Fruit fly (Drosophila melanogaster) whole organism, embryonic: ENCODE measurements around the gene CG13313.

ENCODE experiments used
- Aef1 ChIP-seq: fragments of 200-800 bp; sonication (Bioruptor generic); IDR thresholded peaks from 3 replicates; pipeline ENCODE4 v1.3.6; 2022; ENCODE audit warnings: missing biosample characterization, missing genetic modification characterization
- CG1024 ChIP-seq: fragments of 200-800 bp; sonication (Bioruptor generic); IDR thresholded peaks from 2 replicates; pipeline ENCODE4 v1.3.6; 2022; ENCODE audit warnings: missing biosample characterization, missing genetic modification characterization
- CG11085 ChIP-seq: fragments of 200-800 bp; sonication (Bioruptor generic); IDR thresholded peaks from 2 replicates; pipeline ENCODE4 v1.3.6; 2022; ENCODE audit warnings: missing biosample characterization, missing genetic modification characterization
- CG11456 ChIP-seq: fragments of 200-800 bp; sonication (Bioruptor generic); IDR thresholded peaks from 3 replicates; pipeline ENCODE4 v1.3.6; 2022; ENCODE audit warnings: missing biosample characterization, missing genetic modification characterization
- CG12155 ChIP-seq: fragments of 200-800 bp; sonication (Bioruptor generic); optimal IDR thresholded peaks from 3 replicates; lab custom pipeline; 2016; ENCODE audit warnings: missing biosample characterization, missing genetic modification characterization
- CG12236 ChIP-seq: fragments of 200-800 bp; sonication (Bioruptor generic); optimal IDR thresholded peaks from 2 replicates; lab custom pipeline; 2016; ENCODE audit warnings: missing biosample characterization, missing genetic modification characterization
- CG14667 ChIP-seq: fragments of 200-800 bp; sonication (Bioruptor generic); IDR thresholded peaks from 2 replicates; pipeline ENCODE4 v1.3.6; 2022; ENCODE audit warnings: missing biosample characterization, missing genetic modification characterization
- CG15073 ChIP-seq: fragments of 200-800 bp; sonication (Bioruptor generic); optimal IDR thresholded peaks from 2 replicates; lab custom pipeline; 2016; ENCODE audit warnings: missing biosample characterization, missing genetic modification characterization
- CG15269 ChIP-seq: fragments of 200-800 bp; sonication (Bioruptor generic); optimal IDR thresholded peaks from 2 replicates; lab custom pipeline; 2018; ENCODE audit warnings: missing biosample characterization, mild to moderate bottlenecking, missing genetic modification characterization, moderate library complexity
- CG16779 ChIP-seq: fragments of 200-800 bp; sonication (Bioruptor generic); IDR thresholded peaks from 2 replicates; pipeline ENCODE4 v1.3.6; 2022; ENCODE audit warnings: missing biosample characterization, missing genetic modification characterization
- CG2116 ChIP-seq: fragments of 200-800 bp; sonication (Bioruptor generic); optimal IDR thresholded peaks from 3 replicates; lab custom pipeline; 2018; ENCODE audit warnings: missing biosample characterization, mild to moderate bottlenecking, missing genetic modification characterization
- CG30020 ChIP-seq: fragments of 200-800 bp; optimal IDR thresholded peaks from 2 replicates; lab custom pipeline; 2019; ENCODE audit warnings: missing biosample characterization, mild to moderate bottlenecking, missing genetic modification characterization, moderate library complexity
- CG31365 ChIP-seq: fragments of 200-800 bp; sonication (Bioruptor generic); optimal IDR thresholded peaks from 2 replicates; lab custom pipeline; 2018; ENCODE audit warnings: missing biosample characterization, mild to moderate bottlenecking, missing genetic modification characterization
- CG43689 ChIP-seq: fragments of 200-800 bp; sonication (Bioruptor generic); IDR thresholded peaks from 2 replicates; pipeline ENCODE4 v1.3.6; 2022; ENCODE audit warnings: missing biosample characterization, missing genetic modification characterization
- CG4820 ChIP-seq: fragments of 200-800 bp; sonication (Bioruptor generic); optimal IDR thresholded peaks from 3 replicates; lab custom pipeline; 2016; ENCODE audit warnings: missing biosample characterization, missing genetic modification characterization
- CG7357 ChIP-seq: fragments of 200-800 bp; sonication (Bioruptor generic); IDR thresholded peaks from 3 replicates; pipeline ENCODE4 v1.3.6; 2022; ENCODE audit warnings: missing biosample characterization, missing genetic modification characterization
- CG9797 ChIP-seq: fragments of 200-800 bp; sonication (Bioruptor generic); optimal IDR thresholded peaks from 3 replicates; lab custom pipeline; 2018; ENCODE audit warnings: missing biosample characterization, mild to moderate bottlenecking, missing genetic modification characterization
- CG9817 ChIP-seq: fragments of 200-800 bp; sonication (Bioruptor generic); optimal IDR thresholded peaks from 2 replicates; lab custom pipeline; 2018; ENCODE audit warnings: missing biosample characterization, mild to moderate bottlenecking, missing genetic modification characterization, moderate library complexity
- CG9932 ChIP-seq: fragments of 200-800 bp; sonication (Bioruptor generic); IDR thresholded peaks from 2 replicates; pipeline ENCODE4 v1.3.6; 2022; ENCODE audit warnings: missing biosample characterization, missing genetic modification characterization
- Dbx ChIP-seq: fragments of 200-800 bp; sonication (Bioruptor generic); IDR thresholded peaks from 3 replicates; pipeline ENCODE4 v1.3.6; 2022; ENCODE audit warnings: missing biosample characterization, missing genetic modification characterization
- Drgx ChIP-seq: fragments of 200-800 bp; sonication (Bioruptor generic); IDR thresholded peaks from 2 replicates; pipeline ENCODE4 v1.3.6; 2022; ENCODE audit warnings: missing biosample characterization, missing genetic modification characterization
- H2.0 ChIP-seq: fragments of 200-800 bp; sonication (Bioruptor generic); IDR thresholded peaks from 2 replicates; pipeline ENCODE4 v1.3.6; 2022; ENCODE audit warnings: missing biosample characterization, missing genetic modification characterization
- HHEX ChIP-seq: fragments of 200-800 bp; sonication (Bioruptor generic); optimal IDR thresholded peaks from 3 replicates; lab custom pipeline; 2017; ENCODE audit warnings: missing biosample characterization, mild to moderate bottlenecking, missing genetic modification characterization, missing genetic modification reagents
- Hmx ChIP-seq: fragments of 200-800 bp; sonication (Bioruptor generic); optimal IDR thresholded peaks from 2 replicates; lab custom pipeline; 2016; ENCODE audit warnings: missing biosample characterization, missing genetic modification characterization
- Hr39 ChIP-seq: fragments of >200 bp; optimal IDR thresholded peaks from 2 replicates; lab custom pipeline; 2017
- NC2β ChIP-seq: fragments of 200-800 bp; sonication (Bioruptor generic); optimal IDR thresholded peaks from 2 replicates; lab custom pipeline; 2016; ENCODE audit warnings: missing biosample characterization, missing genetic modification characterization
- Oaz ChIP-seq: fragments of 200-800 bp; sonication (Bioruptor generic); IDR thresholded peaks from 2 replicates; pipeline ENCODE4 v1.3.6; 2022; ENCODE audit warnings: missing biosample characterization, missing genetic modification characterization
- Optix ChIP-seq: fragments of 200-800 bp; sonication (Bioruptor generic); IDR thresholded peaks from 3 replicates; pipeline ENCODE4 v1.3.6; 2022; ENCODE audit warnings: missing biosample characterization, missing genetic modification characterization
- Taf1 ChIP-seq: fragments of 200-800 bp; sonication (Bioruptor generic); IDR thresholded peaks from 2 replicates; pipeline ENCODE4 v1.3.6; 2022; ENCODE audit warnings: missing biosample characterization, missing genetic modification characterization
- Usf ChIP-seq: fragments of 200-800 bp; sonication (Bioruptor generic); optimal IDR thresholded peaks from 2 replicates; lab custom pipeline; 2017; ENCODE audit warnings: missing genotype, missing biosample characterization, missing genetic modification characterization
- amos ChIP-seq: fragments of 200-800 bp; sonication (Bioruptor generic); IDR thresholded peaks from 2 replicates; pipeline ENCODE4 v1.3.6; 2022; ENCODE audit warnings: missing biosample characterization, missing genetic modification characterization; ENCODE audit not compliant: partially characterized antibody
- ase ChIP-seq: fragments of 200-800 bp; sonication (Bioruptor generic); IDR thresholded peaks from 3 replicates; pipeline ENCODE4 v1.3.6; 2022; ENCODE audit warnings: missing biosample characterization, missing genetic modification characterization
- ato ChIP-seq: fragments of 200-800 bp; sonication (Bioruptor generic); IDR thresholded peaks from 2 replicates; pipeline ENCODE4 v1.3.6; 2022; ENCODE audit warnings: missing biosample characterization, missing genetic modification characterization; ENCODE audit not compliant: partially characterized antibody
- bab2 ChIP-seq: fragments of 200-800 bp; sonication (Bioruptor generic); optimal IDR thresholded peaks from 2 replicates; lab custom pipeline; 2016; ENCODE audit warnings: missing biosample characterization, missing genetic modification characterization
- bbx ChIP-seq: fragments of 200-800 bp; sonication (Bioruptor generic); IDR thresholded peaks from 2 replicates; pipeline ENCODE4 v1.3.6; 2022; ENCODE audit warnings: missing biosample characterization, missing genetic modification characterization; ENCODE audit not compliant: partially characterized antibody
- br ChIP-seq: fragments of >200 bp; optimal IDR thresholded peaks from 2 replicates; lab custom pipeline; 2017
- dimm ChIP-seq: fragments of 200-800 bp; sonication (Bioruptor generic); IDR thresholded peaks from 2 replicates; pipeline ENCODE4 v1.3.6; 2022; ENCODE audit warnings: missing biosample characterization, missing genetic modification characterization
- dysf ChIP-seq: fragments of 200-800 bp; sonication (Bioruptor generic); IDR thresholded peaks from 3 replicates; pipeline ENCODE4 v1.3.6; 2022; ENCODE audit warnings: missing biosample characterization, missing genetic modification characterization
- gro ChIP-seq: fragments of 200-800 bp; sonication (Bioruptor generic); optimal IDR thresholded peaks from 2 replicates; lab custom pipeline; 2016; ENCODE audit warnings: missing biosample characterization, missing genetic modification characterization
- gsb ChIP-seq: fragments of 200-800 bp; sonication (Bioruptor generic); IDR thresholded peaks from 2 replicates; pipeline ENCODE4 v1.3.6; 2022; ENCODE audit warnings: missing biosample characterization, missing genetic modification characterization
- gt ChIP-seq: fragments of 200-800 bp; sonication (Bioruptor generic); IDR thresholded peaks from 2 replicates; pipeline ENCODE4 v1.3.6; 2022; ENCODE audit warnings: missing biosample characterization, missing genetic modification characterization
- her ChIP-seq: fragments of 200-800 bp; sonication (Bioruptor generic); optimal IDR thresholded peaks from 2 replicates; lab custom pipeline; 2016; ENCODE audit warnings: missing biosample characterization, missing genetic modification characterization
- inv ChIP-seq: fragments of 200-800 bp; sonication (Bioruptor generic); IDR thresholded peaks from 2 replicates; pipeline ENCODE4 v1.3.6; 2022; ENCODE audit warnings: missing biosample characterization, missing genetic modification characterization; ENCODE audit not compliant: partially characterized antibody
- lov ChIP-seq, 2 experiments: fragments of 200-800 bp in 1 of 2; fragments of >200 bp in 1 of 2; sonication (Bioruptor generic) in 1 of 2; IDR thresholded peaks in 1 of 2; optimal IDR thresholded peaks in 1 of 2; 2 replicates in 1 of 2; 3 replicates in 1 of 2; pipeline versions ENCODE4 v1.3.6 to Lab custom; 2017 to 2022; ENCODE audit warnings: missing biosample characterization in 1 of 2, missing genetic modification characterization in 1 of 2
- nerfin-1 ChIP-seq: fragments of 200-800 bp; sonication (Bioruptor generic); optimal IDR thresholded peaks from 3 replicates; lab custom pipeline; 2019; ENCODE audit warnings: missing biosample characterization, mild to moderate bottlenecking, missing genetic modification characterization, moderate library complexity
- otp ChIP-seq: fragments of 200-800 bp; sonication (Bioruptor generic); IDR thresholded peaks from 3 replicates; pipeline ENCODE4, ENCODE4 v1.3.6; 2022; ENCODE audit warnings: missing biosample characterization, missing genetic modification characterization
- pita ChIP-seq: fragments of 200-800 bp; sonication (Bioruptor generic); optimal IDR thresholded peaks from 2 replicates; lab custom pipeline; 2017; ENCODE audit warnings: missing biosample characterization, mild to moderate bottlenecking, missing genetic modification characterization
- prd ChIP-seq, 3 experiments: fragments of >200 bp in 2 of 3; fragments of 200-800 bp in 1 of 3; sonication (Bioruptor generic) in 1 of 3; optimal IDR thresholded peaks in 2 of 3; IDR thresholded peaks in 1 of 3; 2 replicates in 2 of 3; 3 replicates in 1 of 3; pipeline versions ENCODE4 v1.3.6 to Lab custom; 2017 to 2022; ENCODE audit warnings: missing biosample characterization in 1 of 3, missing genetic modification characterization in 1 of 3
- salm ChIP-seq: fragments of 200-800 bp; sonication (Bioruptor generic); optimal IDR thresholded peaks from 2 replicates; lab custom pipeline; 2018; ENCODE audit warnings: missing biosample characterization, mild to moderate bottlenecking, missing genetic modification characterization
- sug ChIP-seq: fragments of 200-800 bp; optimal IDR thresholded peaks from 2 replicates; lab custom pipeline; 2019; ENCODE audit warnings: missing biosample characterization, mild to moderate bottlenecking, missing genetic modification characterization, moderate library complexity
- tgo ChIP-seq: fragments of 200-800 bp; sonication (Bioruptor generic); IDR thresholded peaks from 3 replicates; pipeline ENCODE4 v1.3.6; 2022; ENCODE audit warnings: missing biosample characterization, missing genetic modification characterization
- wek ChIP-seq: fragments of 200-800 bp; sonication (Bioruptor generic); optimal IDR thresholded peaks from 3 replicates; lab custom pipeline; 2018; ENCODE audit warnings: missing biosample characterization, mild to moderate bottlenecking, missing genetic modification characterization, moderate library complexity

The CG13313 gene

DNA sequence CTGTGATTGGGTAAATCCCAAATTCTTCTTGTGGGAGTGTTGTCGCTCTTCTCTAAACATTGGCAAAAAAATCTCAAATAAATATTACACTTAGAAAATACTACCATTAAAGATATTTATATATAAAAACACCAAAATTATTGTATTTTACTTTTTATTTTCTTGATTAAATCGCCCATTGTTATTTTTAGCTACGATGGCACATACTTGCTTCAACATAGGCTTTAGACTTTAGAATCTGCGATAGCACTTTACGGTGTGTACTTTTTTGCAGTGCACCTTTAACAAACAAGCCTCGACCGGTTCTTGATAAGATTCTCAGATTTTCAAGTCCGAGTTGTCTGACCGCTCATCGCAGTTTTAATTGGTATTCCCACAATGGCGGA, 4.0 kb upstream of the CG13313 start, which contains the start of gene GNBP3 (continued):
- TF ChIP-seq NC2β (GFP tag; lab: Kevin White, UChicago) (no peak), prd (optimal IDR thresholded peaks at IDR 0.05; lab: Kevin White, UChicago) (no peak), prd (GFP tag; IDR thresholded peaks at IDR 0.05; lab: Robert Waterston, UW) (peak; percentile 77), Oaz (no peak), CG9932 (GFP tag; lab: Robert Waterston, UW) (peak; percentile 57), CG43689 (GFP tag; lab: Robert Waterston, UW) (no peak), ase (GFP tag; lab: Robert Waterston, UW) (no peak), CG30020 (tag; lab: Kevin White, UChicago) (no peak), Hr39 (lab: Kevin White, UChicago) (no peak), lov (optimal IDR thresholded peaks at IDR 0.05; lab: Kevin White, UChicago) (no peak), lov (GFP tag; IDR thresholded peaks at IDR 0.05; lab: Robert Waterston, UW) (0 out of 3 replicates have a peak, but pooled peaks have one; percentile 26), Hmx (no peak), CG15269 (peak; percentile 43), CG14667 (GFP tag; lab: Robert Waterston, UW) (no peak), CG12155 (GFP tag; lab: Kevin White, UChicago) (peak; percentile 12), gsb (GFP tag; lab: Robert Waterston, UW) (no peak), otp (GFP tag; lab: Robert Waterston, UW) (no peak), CG31365 (tag; lab: Kevin White, UChicago) (peak; percentile 19), CG1024 (0 out of 2 replicates have a peak, but pooled peaks have one; percentile 25), bab2 (GFP tag; lab: Kevin White, UChicago) (peak; percentile 59), CG16779 (GFP tag; lab: Robert Waterston, UW) (no peak), dysf (GFP tag; lab: Robert Waterston, UW) (peak; percentile 68), CG9817 (tag; lab: Kevin White, UChicago) (peak; percentile 17), salm (no peak), CG12236 (GFP tag; lab: Kevin White, UChicago) (no peak), Drgx (GFP tag; lab: Robert Waterston, UW) (peak; percentile 74), inv (GFP tag; lab: Robert Waterston, UW) (no peak), CG11456 (no peak), Optix (GFP tag; lab: Robert Waterston, UW) (no peak), gro (GFP tag; lab: Kevin White, UChicago) (no peak), CG9797 (GFP tag; lab: Kevin White, UChicago) (peak; percentile 33), sug (no peak), nerfin-1 (tag; lab: Kevin White, UChicago) (no peak), dimm (GFP tag; lab: Robert Waterston, UW) (no peak), Taf1 (GFP tag; lab: Robert Waterston, UW) (no peak), bbx (GFP tag; lab: Robert Waterston, UW) (no peak), pita (GFP tag; lab: Kevin White, UChicago) (no peak), Dbx (GFP tag; lab: Robert Waterston, UW) (peak; percentile 84), CG2116 (GFP tag; lab: Kevin White, UChicago) (no peak), H2.0 (GFP tag; lab: Robert Waterston, UW) (no peak), amos (GFP tag; lab: Robert Waterston, UW) (no peak), CG4820 (peak; percentile 76), gt (GFP tag; lab: Robert Waterston, UW) (no peak), CG11085 (GFP tag; lab: Robert Waterston, UW) (0 out of 2 replicates have a peak, but pooled peaks have one; percentile 51), ato (no peak), CG15073 (GFP tag; lab: Kevin White, UChicago) (no peak), Aef1 (GFP tag; lab: Robert Waterston, UW) (no peak), br (lab: Kevin White, UChicago) (no peak), her (GFP tag; lab: Kevin White, UChicago) (no peak), HHEX (peak; percentile 77), wek (GFP tag; lab: Kevin White, UChicago) (no peak), Usf (GFP tag; lab: Kevin White, UChicago) (peak; percentile 17), CG7357 (GFP tag; lab: Robert Waterston, UW) (0 out of 3 replicates have a peak, but pooled peaks have one; percentile 31), tgo (no peak)
